In genomic region chrIII:11881549-11881948, ce11 we compare ENCODE assay signal across 6 worm cellular contexts.
TF ChIP-seq lines count a peak whose summit lies in the region.

No protein-coding gene starts in this region.

TF ChIP-seq in whole organism, L1 larva, 84 proteins besides CTCF, POLR2A, EP300 and RAD21:
- TF ChIP-seq elt-2 (tag; optimal IDR thresholded peaks at IDR 0.05; lab: Kevin White, UChicago), result peak; percentile 24
- no peak for TF ChIP-seq vab-15 (tag; optimal IDR thresholded peaks at IDR 0.05; lab: Kevin White, UChicago)

TF ChIP-seq in whole organism, L2 larva, 48 proteins besides CTCF, POLR2A, EP300 and RAD21:
- TF ChIP-seq sma-9 (GFP tag; optimal IDR thresholded peaks at IDR 0.05; lab: Kevin White, UChicago) (no peak), sma-9 (tag; optimal IDR thresholded peaks at IDR 0.05; lab: Kevin White, UChicago) (no peak), fos-1 (tag; optimal IDR thresholded peaks at IDR 0.05; lab: Kevin White, UChicago) (peak; percentile 40)
TF ChIP-seq in whole organism, L2 larva: peak in this region for 1.

TF ChIP-seq in whole organism, L3 larva, 47 proteins besides CTCF, POLR2A, EP300 and RAD21:
- TF ChIP-seq elt-3 (tag; optimal IDR thresholded peaks at IDR 0.05; lab: Kevin White, UChicago) (no peak), fkh-10 (GFP tag; optimal IDR thresholded peaks at IDR 0.05; lab: Kevin White, UChicago) (no peak), nhr-12 (tag; optimal IDR thresholded peaks at IDR 0.05; lab: Kevin White, UChicago) (no peak), nhr-237 (tag; optimal IDR thresholded peaks at IDR 0.05; lab: Kevin White, UChicago) (no peak), pqm-1 (tag; optimal IDR thresholded peaks at IDR 0.05; lab: Kevin White, UChicago) (peak; percentile 67), elt-2 (tag; optimal IDR thresholded peaks at IDR 0.05; lab: Kevin White, UChicago) (peak; percentile 85), mdl-1 (tag; optimal IDR thresholded peaks at IDR 0.05; lab: Kevin White, UChicago) (no peak), unc-62 (GFP tag; optimal IDR thresholded peaks at IDR 0.05; lab: Kevin White, UChicago) (no peak), ztf-11 (tag; optimal IDR thresholded peaks at IDR 0.05; lab: Kevin White, UChicago) (no peak), egl-5 (tag; optimal IDR thresholded peaks at IDR 0.05; lab: Kevin White, UChicago) (no peak), daf-12 (tag; optimal IDR thresholded peaks at IDR 0.05; lab: Kevin White, UChicago) (no peak), elt-1 (tag; optimal IDR thresholded peaks at IDR 0.05; lab: Kevin White, UChicago) (no peak), pha-4 (tag; optimal IDR thresholded peaks at IDR 0.05; lab: Kevin White, UChicago) (peak; percentile 45), sea-2 (GFP tag; optimal IDR thresholded peaks at IDR 0.05; lab: Kevin White, UChicago) (no peak), nhr-77 (tag; optimal IDR thresholded peaks at IDR 0.05; lab: Kevin White, UChicago) (no peak)
TF ChIP-seq in whole organism, L3 larva: peak in this region for 3.

TF ChIP-seq in whole organism, L4 larva, 104 proteins besides CTCF, POLR2A, EP300 and RAD21:
- TF ChIP-seq dmd-6 (GFP tag; IDR thresholded peaks at IDR 0.05; lab: Robert Waterston, UW) (peak; percentile 63), F10B5.3 (tag; optimal IDR thresholded peaks at IDR 0.05; lab: Kevin White, UChicago) (no peak), egl-43 (GFP tag; IDR thresholded peaks at IDR 0.05; lab: Robert Waterston, UW) (no peak), hlh-11 (tag; optimal IDR thresholded peaks at IDR 0.05; lab: Kevin White, UChicago) (peak; percentile 76), lin-38 (GFP tag; IDR thresholded peaks at IDR 0.05; lab: Robert Waterston, UW) (no peak), nhr-41 (GFP tag; IDR thresholded peaks at IDR 0.05; lab: Robert Waterston, UW) (0 out of 2 replicates have a peak, but pooled peaks have one; percentile 9), duxl-1 (tag; optimal IDR thresholded peaks at IDR 0.05; lab: Kevin White, UChicago; ENCODE audit: poor library complexity) (no peak), pqm-1 (tag; optimal IDR thresholded peaks at IDR 0.05; lab: Kevin White, UChicago) (peak; percentile 90), hif-1 (tag; optimal IDR thresholded peaks at IDR 0.05; lab: Kevin White, UChicago) (peak in 1 of 2 experiments; percentile 5), unc-62 (GFP tag; optimal IDR thresholded peaks at IDR 0.05 in 1 of 2; lab: Kevin White, UChicago) (peak in 1 of 2 experiments; percentile 41), unc-62 (tag; optimal IDR thresholded peaks at IDR 0.05; lab: Kevin White, UChicago) (no peak), mes-2 (tag; optimal IDR thresholded peaks at IDR 0.05; lab: Kevin White, UChicago; ENCODE audit: poor library complexity, severe bottlenecking) (peak; percentile 11), nhr-28 (tag; optimal IDR thresholded peaks at IDR 0.05; lab: Kevin White, UChicago) (peak; percentile 83), dve-1 (tag; optimal IDR thresholded peaks at IDR 0.05; lab: Kevin White, UChicago; ENCODE audit: insufficient read depth) (peak; percentile 85), daf-16 (GFP tag; optimal IDR thresholded peaks at IDR 0.05; lab: Kevin White, UChicago) (no peak), daf-16 (tag; optimal IDR thresholded peaks at IDR 0.05; lab: Kevin White, UChicago) (peak; percentile 94), aha-1 (tag; lab: Kevin White, UChicago) (no peak), php-3 (GFP tag; IDR thresholded peaks at IDR 0.05; lab: Robert Waterston, UW) (peak; percentile 82), ZK546.5 (tag; optimal IDR thresholded peaks at IDR 0.05; lab: Kevin White, UChicago) (no peak)

TF ChIP-seq in whole organism, late embryonic, 69 proteins besides CTCF, POLR2A, EP300 and RAD21:
- TF ChIP-seq F13H6.1 (tag; optimal IDR thresholded peaks at IDR 0.05; lab: Kevin White, UChicago) (no peak), elt-2 (tag; optimal IDR thresholded peaks at IDR 0.05; lab: Kevin White, UChicago) (peak; percentile 42)

TF ChIP-seq in whole organism, young adult, 124 proteins besides CTCF, POLR2A, EP300 and RAD21:
- TF ChIP-seq hmg-1.2 (GFP tag; IDR thresholded peaks at IDR 0.05; lab: Robert Waterston, UW) (peak; percentile 93), snpc-3.4 (tag; optimal IDR thresholded peaks at IDR 0.05; lab: Kevin White, UChicago) (no peak), nhr-80 (tag; optimal IDR thresholded peaks at IDR 0.05; lab: Kevin White, UChicago) (peak; percentile 86), unc-62 (GFP tag; optimal IDR thresholded peaks at IDR 0.05; lab: Kevin White, UChicago) (peak; percentile 49), attf-5 (GFP tag; optimal IDR thresholded peaks at IDR 0.05; lab: Kevin White, UChicago) (peak; percentile 14), ets-4 (GFP tag; optimal IDR thresholded peaks at IDR 0.05; lab: Kevin White, UChicago) (peak; percentile 45), C06A6.2 (GFP tag; conservative IDR thresholded peaks at IDR 0.05; lab: Robert Waterston, UW) (no peak)
